Fruit fly (Drosophila melanogaster): ENCODE results near the gene CG42711.

Gene CG42711

dm6 chr2L:13972847-13973246, 41.7 kb upstream of the CG42711 start, which contains the start of gene He:
TSS of gene He (minus strand) at chr2L:13972947.
- TF ChIP-seq Abd-B (GFP tag; optimal IDR thresholded peaks at IDR 0.05): no peak
- TF ChIP-seq tai (GFP tag; optimal IDR thresholded peaks at IDR 0.05): no peak
- no peak for TF ChIP-seq jim (GFP tag; optimal IDR thresholded peaks at IDR 0.05)
- TF ChIP-seq foxo (GFP tag; optimal IDR thresholded peaks at IDR 0.05): no peak
- no peak for TF ChIP-seq ey (GFP tag; optimal IDR thresholded peaks at IDR 0.05)
- no peak for TF ChIP-seq Myc (optimal IDR thresholded peaks at IDR 0.05)
- TF ChIP-seq Hr83 (GFP tag; optimal IDR thresholded peaks at IDR 0.05; ENCODE audit: poor library complexity, severe bottlenecking): no peak
- no peak for TF ChIP-seq Dif (GFP tag; optimal IDR thresholded peaks at IDR 0.05; ENCODE audit: partially characterized antibody)
- TF ChIP-seq Rel (GFP tag; optimal IDR thresholded peaks at IDR 0.05): no peak
- no peak for TF ChIP-seq Rel (tag; optimal IDR thresholded peaks at IDR 0.05)
- TF ChIP-seq dl (GFP tag; optimal IDR thresholded peaks at IDR 0.05; ENCODE audit: insufficient read depth in 1 of 2, partially characterized antibody in 2 of 2): no peak
- TF ChIP-seq Hnf4 (GFP tag; optimal IDR thresholded peaks at IDR 0.05): no peak
- no peak for TF ChIP-seq Sp1 (GFP tag; optimal IDR thresholded peaks at IDR 0.05)
- TF ChIP-seq h (GFP tag; optimal IDR thresholded peaks at IDR 0.05): no peak
- no peak for TF ChIP-seq Vsx2 (GFP tag; optimal IDR thresholded peaks at IDR 0.05; ENCODE audit: partially characterized antibody)
- no peak for TF ChIP-seq OdsH (GFP tag; optimal IDR thresholded peaks at IDR 0.05)

dm6 chr2L:13969876-13970275, 38.7 kb upstream of the CG42711 start, which contains the start of the genes NimB4 and NimB5:
TSS of gene NimB4 (minus strand) at chr2L:13969976.
TSS of gene NimB5 (plus strand) at chr2L:13970177.
- no peak for TF ChIP-seq CrebA (GFP tag; optimal IDR thresholded peaks at IDR 0.05; ENCODE audit: borderline replicate concordance)
- TF ChIP-seq lola (GFP tag; optimal IDR thresholded peaks at IDR 0.05): no peak
- no peak for TF ChIP-seq pan (optimal IDR thresholded peaks at IDR 0.05)
- TF ChIP-seq br (GFP tag; optimal IDR thresholded peaks at IDR 0.05): no peak
- TF ChIP-seq Myc (optimal IDR thresholded peaks at IDR 0.05): no peak
- no peak for TF ChIP-seq jim (GFP tag; optimal IDR thresholded peaks at IDR 0.05)
- TF ChIP-seq ey (GFP tag; optimal IDR thresholded peaks at IDR 0.05): no peak
- no peak for TF ChIP-seq Dif (GFP tag; optimal IDR thresholded peaks at IDR 0.05; ENCODE audit: partially characterized antibody)
- no peak for TF ChIP-seq Hr83 (GFP tag; optimal IDR thresholded peaks at IDR 0.05; ENCODE audit: poor library complexity, severe bottlenecking)
- TF ChIP-seq CG9705 (GFP tag; optimal IDR thresholded peaks at IDR 0.05): no peak
- TF ChIP-seq dsf (GFP tag; optimal IDR thresholded peaks at IDR 0.05; ENCODE audit: borderline replicate concordance): no peak
- TF ChIP-seq GATAd (GFP tag; optimal IDR thresholded peaks at IDR 0.05): no peak
- no peak for TF ChIP-seq Hnf4 (GFP tag; optimal IDR thresholded peaks at IDR 0.05)
- TF ChIP-seq Sp1 (GFP tag; optimal IDR thresholded peaks at IDR 0.05): no peak
- TF ChIP-seq Rel (GFP tag; optimal IDR thresholded peaks at IDR 0.05): no peak
- no peak for TF ChIP-seq Rel (tag; optimal IDR thresholded peaks at IDR 0.05)
- no peak for TF ChIP-seq OdsH (GFP tag; optimal IDR thresholded peaks at IDR 0.05)
- no peak for TF ChIP-seq sage (GFP tag; optimal IDR thresholded peaks at IDR 0.05)
- TF ChIP-seq HLH106 (tag; optimal IDR thresholded peaks at IDR 0.05): no peak
- TF ChIP-seq Vsx2 (GFP tag; optimal IDR thresholded peaks at IDR 0.05; ENCODE audit: partially characterized antibody): no peak

dm6 chr2L:13967846-13968350, 36.7 kb upstream of the CG42711 start, which contains the start of gene NimB3:
TSS of gene NimB3 (minus strand) at chr2L:13967985.
- TF ChIP-seq Rel (GFP tag; optimal IDR thresholded peaks at IDR 0.05): no peak
- peak; percentile 93 for TF ChIP-seq Rel (tag; optimal IDR thresholded peaks at IDR 0.05)
- no peak for TF ChIP-seq rgr (GFP tag; optimal IDR thresholded peaks at IDR 0.05)
- peak; percentile 60 for TF ChIP-seq br (GFP tag; optimal IDR thresholded peaks at IDR 0.05)
- peak; percentile 41 for TF ChIP-seq h (GFP tag; optimal IDR thresholded peaks at IDR 0.05)
- peak; percentile 9 for TF ChIP-seq woc (GFP tag; optimal IDR thresholded peaks at IDR 0.05)

dm6 chr2L:13966732-13967316, 35.7 kb upstream of the CG42711 start, which contains the start of gene NimB2:
TSS of gene NimB2 (minus strand) at chr2L:13967018.
- TF ChIP-seq Rel (GFP tag; optimal IDR thresholded peaks at IDR 0.05): no peak
- peak; percentile 42 for TF ChIP-seq Rel (tag; optimal IDR thresholded peaks at IDR 0.05)
- no peak for TF ChIP-seq br (GFP tag; optimal IDR thresholded peaks at IDR 0.05)

- TF ChIP-seq OdsH (GFP tag; optimal IDR thresholded peaks at IDR 0.05): no peak
- no peak for TF ChIP-seq Rel (GFP tag; optimal IDR thresholded peaks at IDR 0.05)
- TF ChIP-seq Rel (tag; optimal IDR thresholded peaks at IDR 0.05): peak; percentile 94
Measured at dm6 chr2L:13963467-13964122, 32.4 kb upstream of the CG42711 start, which contains the start of gene NimB1. TSS of gene NimB1 (plus strand) at chr2L:13963507.

All from whole organism, wandering third instar larva.